Fruit fly (Drosophila melanogaster): Measurements from ENCODE around the gene CG13847.
A peak's percentile ranks its signal among the peaks of the same experiment; 100 is the strongest.

Gene CG13847

dm6 chr3R:22447195-22447873, 11.4 kb upstream of the CG13847 start, which contains the start of gene CG34288 (continued):
- TF ChIP-seq ken (GFP tag; IDR thresholded peaks at IDR 0.05) (peak; percentile 73), HLH3B (GFP tag; IDR thresholded peaks at IDR 0.05) (0 out of 2 replicates have a peak, but pooled peaks have one; percentile 9), CG11456 (GFP tag; IDR thresholded peaks at IDR 0.05) (peak; percentile 85), Kr (GFP tag; optimal IDR thresholded peaks at IDR 0.05) (no peak), CG12769 (tag; optimal IDR thresholded peaks at IDR 0.05) (peak; percentile 81), Side (GFP tag; optimal IDR thresholded peaks at IDR 0.05) (peak; percentile 13), HHEX (GFP tag; optimal IDR thresholded peaks at IDR 0.05) (peak; percentile 35), Dref (GFP tag; IDR thresholded peaks at IDR 0.05) (peak; percentile 58), CG17612 (GFP tag; IDR thresholded peaks at IDR 0.05) (no peak), zen2 (GFP tag; IDR thresholded peaks at IDR 0.05; ENCODE audit: partially characterized antibody) (peak; percentile 3; the same call in 1 of the 3 replicates), ham (GFP tag; IDR thresholded peaks at IDR 0.05) (peak; percentile 31; the same call in 1 of the 2 replicates), Vsx1 (GFP tag; optimal IDR thresholded peaks at IDR 0.05) (peak; percentile 96), pb (GFP tag; optimal IDR thresholded peaks at IDR 0.05) (peak; percentile 15), otp (GFP tag; IDR thresholded peaks at IDR 0.05) (peak; percentile 77), Aef1 (GFP tag; IDR thresholded peaks at IDR 0.05) (peak; percentile 48), rib (GFP tag; IDR thresholded peaks at IDR 0.05) (peak; percentile 51; the same call in 1 of the 2 replicates), CG11247 (GFP tag; IDR thresholded peaks at IDR 0.05) (peak; percentile 50; the same call in 1 of the 2 replicates), en (GFP tag; optimal IDR thresholded peaks at IDR 0.05) (no peak), al (GFP tag; IDR thresholded peaks at IDR 0.05) (peak; percentile 44; the same call in 1 of the 2 replicates), CG4730 (GFP tag; IDR thresholded peaks at IDR 0.05) (0 out of 2 replicates have a peak, but pooled peaks have one; percentile 22), tx (GFP tag; optimal IDR thresholded peaks at IDR 0.05) (peak; percentile 2), CG10267 (tag; optimal IDR thresholded peaks at IDR 0.05) (no peak), ERR (GFP tag; optimal IDR thresholded peaks at IDR 0.05) (no peak), Taf1 (GFP tag; IDR thresholded peaks at IDR 0.05) (peak; percentile 51; the same call in 1 of the 2 replicates), HmgD (GFP tag; optimal IDR thresholded peaks at IDR 0.05) (no peak), fd3F (GFP tag; optimal IDR thresholded peaks at IDR 0.05) (no peak), HmgZ (tag; optimal IDR thresholded peaks at IDR 0.05) (peak; percentile 74), prd (optimal IDR thresholded peaks at IDR 0.05) (no peak), prd (GFP tag; IDR thresholded peaks at IDR 0.05) (peak; percentile 47), bab2 (GFP tag; optimal IDR thresholded peaks at IDR 0.05) (peak; percentile 14), CG2120 (GFP tag; optimal IDR thresholded peaks at IDR 0.05) (peak; percentile 73), CG18599 (GFP tag; optimal IDR thresholded peaks at IDR 0.05) (peak; percentile 66), CG9932 (GFP tag; IDR thresholded peaks at IDR 0.05) (peak; percentile 48), CG34224 (GFP tag; IDR thresholded peaks at IDR 0.05; ENCODE audit: partially characterized antibody) (no peak), MESR4 (GFP tag; optimal IDR thresholded peaks at IDR 0.05) (no peak), Tbp (GFP tag; optimal IDR thresholded peaks at IDR 0.05) (no peak), Hr51 (GFP tag; optimal IDR thresholded peaks at IDR 0.05) (peak in 1 of 2 experiments; percentile 47), tgo (GFP tag; IDR thresholded peaks at IDR 0.05) (no peak; the same call in 2 of the 3 replicates), ssp (GFP tag; IDR thresholded peaks at IDR 0.05) (no peak), CG31388 (GFP tag; optimal IDR thresholded peaks at IDR 0.05) (no peak), NFAT (GFP tag; IDR thresholded peaks at IDR 0.05) (peak; percentile 73), Fer3 (tag; optimal IDR thresholded peaks at IDR 0.05) (peak; percentile 56), Nf-YA (GFP tag; IDR thresholded peaks at IDR 0.05) (peak; percentile 35), slp2 (GFP tag; optimal IDR thresholded peaks at IDR 0.05) (peak; percentile 1), CG34422 (GFP tag; IDR thresholded peaks at IDR 0.05) (peak; percentile 29; the same call in 1 of the 3 replicates), Hr3 (GFP tag; optimal IDR thresholded peaks at IDR 0.05) (peak; percentile 27), ash1 (GFP tag; optimal IDR thresholded peaks at IDR 0.05) (no peak), scrt (GFP tag; optimal IDR thresholded peaks at IDR 0.05) (no peak)

Measured in whole organism, embryonic.